Fruit fly (Drosophila melanogaster) S2 (cell line): ENCODE results near the gene tim.

Source experiments
- CG8478 ChIP-seq: fragments of >200 bp; optimal IDR thresholded peaks from 2 replicates; lab custom pipeline; 2018
- CTCF ChIP-seq, 2 experiments: fragments of >200 bp; optimal IDR thresholded peaks; 2 replicates each; lab custom pipeline; 2018

DNA sequence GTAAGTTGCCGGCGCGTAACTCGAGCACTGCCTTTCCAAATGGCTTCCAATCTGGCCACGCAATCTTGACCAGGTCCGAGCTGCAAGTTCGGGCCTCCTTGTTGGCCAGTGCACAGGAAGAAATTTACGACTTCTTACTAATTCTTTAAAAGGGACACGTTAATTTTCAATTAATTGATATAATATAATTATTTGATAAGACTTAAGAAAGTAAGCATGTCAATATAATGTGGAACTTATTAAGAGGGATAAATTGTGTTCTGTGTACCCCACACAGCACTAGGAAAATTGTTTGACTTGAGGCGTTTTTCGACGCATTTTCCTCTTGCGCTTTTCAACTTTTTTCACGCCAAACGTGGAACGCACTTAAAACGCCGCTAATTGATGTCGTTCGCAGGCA, 22.4 kb downstream of the tim start:
- TF ChIP-seq CTCF (optimal IDR thresholded peaks at IDR 0.05; lab: Kevin White, UChicago), result no peak
- no peak for TF ChIP-seq CG8478 (lab: Kevin White, UChicago)
